Worm (Caenorhabditis elegans): ENCODE measurements around the gene T13C5.2.
A peak's percentile ranks its signal among the peaks of the same experiment; 100 is the strongest.

Gene T13C5.2

DNA sequence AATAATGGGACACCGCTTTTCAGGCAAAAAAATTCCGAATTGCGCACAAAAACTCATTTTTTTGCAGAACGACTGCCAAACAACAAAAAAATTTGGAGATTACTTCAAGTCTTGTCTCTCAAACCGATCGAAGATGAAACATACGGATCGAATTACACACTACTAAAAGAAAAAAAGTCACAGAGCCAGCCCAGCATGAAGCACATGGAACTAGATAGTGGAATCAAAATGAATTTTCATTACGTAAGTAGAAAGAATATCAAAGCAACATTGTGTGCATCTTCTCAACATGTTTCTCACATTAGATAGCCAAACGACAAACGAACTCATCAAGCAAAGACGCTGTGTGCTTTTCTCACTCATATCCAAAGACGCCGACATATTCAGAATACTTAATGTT, 36.3 kb downstream of the T13C5.2 start:
- TF ChIP-seq ztf-16 (tag; optimal IDR thresholded peaks at IDR 0.05) (no peak), C38D4.7 (GFP tag; optimal IDR thresholded peaks at IDR 0.05) (no peak), ceh-22 (tag; optimal IDR thresholded peaks at IDR 0.05) (no peak), C08G9.2 (tag; optimal IDR thresholded peaks at IDR 0.05) (no peak), pros-1 (tag; optimal IDR thresholded peaks at IDR 0.05) (no peak), unc-3 (GFP tag; conservative IDR thresholded peaks at IDR 0.05) (no peak), unc-3 (tag; optimal IDR thresholded peaks at IDR 0.05) (no peak), tbx-7 (tag; optimal IDR thresholded peaks at IDR 0.05) (no peak), nhr-232 (tag; optimal IDR thresholded peaks at IDR 0.05) (no peak), T23F11.4 (GFP tag; optimal IDR thresholded peaks at IDR 0.05) (no peak), pat-9 (tag; optimal IDR thresholded peaks at IDR 0.05) (no peak), madf-2 (tag; optimal IDR thresholded peaks at IDR 0.05) (no peak)

DNA sequence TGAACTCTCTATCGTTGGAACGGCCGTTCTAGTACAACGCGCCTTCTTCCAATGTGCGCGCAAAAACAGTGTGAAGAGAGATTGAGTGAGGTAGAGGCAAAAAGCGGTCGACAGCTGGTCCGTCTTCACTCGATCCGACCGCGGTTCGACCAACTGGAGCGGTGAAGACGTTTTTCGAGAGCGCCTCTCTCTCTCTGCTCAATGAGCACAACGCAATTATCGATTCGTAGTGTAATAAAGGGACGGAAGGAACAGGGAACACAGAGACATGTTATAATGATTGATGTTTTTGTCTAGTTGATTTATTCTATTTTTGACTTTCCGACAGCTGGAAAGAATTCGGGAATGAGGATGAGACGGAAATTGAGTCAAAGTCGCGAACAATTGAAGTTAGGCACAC, 40.0 kb downstream of the T13C5.2 start:
- TF ChIP-seq hlh-8 (tag; optimal IDR thresholded peaks at IDR 0.05) (peak; percentile 7), lim-6 (tag; optimal IDR thresholded peaks at IDR 0.05) (no peak), sdc-2 (tag; optimal IDR thresholded peaks at IDR 0.05) (peak; percentile 6), unc-55 (GFP tag; optimal IDR thresholded peaks at IDR 0.05) (peak; percentile 95), pax-1 (tag; optimal IDR thresholded peaks at IDR 0.05) (no peak), hlh-6 (tag; optimal IDR thresholded peaks at IDR 0.05) (no peak), rnt-1 (tag; optimal IDR thresholded peaks at IDR 0.05) (peak; percentile 11)

DNA sequence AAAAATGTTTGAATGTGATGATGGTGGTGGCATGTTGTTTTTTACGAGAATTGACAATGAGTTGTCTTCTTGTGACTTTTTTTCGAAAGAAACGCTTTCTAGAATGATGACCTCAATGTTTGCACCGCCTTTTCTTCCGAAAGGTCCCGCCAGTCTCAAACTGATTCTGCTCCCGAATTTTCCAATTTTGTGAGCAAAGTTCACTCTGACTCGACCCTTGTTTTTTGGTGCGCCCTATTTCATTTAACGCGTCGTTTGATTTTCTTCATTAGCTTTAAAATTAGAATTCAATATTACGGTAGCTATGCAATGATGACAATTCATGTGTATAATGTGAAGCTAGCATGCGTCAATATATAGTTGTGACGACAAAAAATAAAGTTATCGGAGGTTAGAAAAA, 45.9 kb downstream of the T13C5.2 start, which contains the start of gene lite-1:
Gene lite-1, minus strand, starts transcription at position 101 of the 400 bp plus-strand sequence.
- TF ChIP-seq ceh-45 (GFP tag; IDR thresholded peaks at IDR 0.05) (no peak), rnt-1 (tag; optimal IDR thresholded peaks at IDR 0.05) (no peak), ceh-6 (GFP tag; optimal IDR thresholded peaks at IDR 0.05) (no peak), ceh-19 (GFP tag; optimal IDR thresholded peaks at IDR 0.05) (no peak), ztf-16 (tag; optimal IDR thresholded peaks at IDR 0.05) (no peak), fax-1 (tag; optimal IDR thresholded peaks at IDR 0.05) (no peak), sox-2 (GFP tag; IDR thresholded peaks at IDR 0.05) (no peak), fkh-6 (tag; optimal IDR thresholded peaks at IDR 0.05) (no peak), ceh-24 (tag; optimal IDR thresholded peaks at IDR 0.05) (no peak), K09A11.1 (tag; optimal IDR thresholded peaks at IDR 0.05; ENCODE audit: insufficient read depth) (no peak), pax-1 (tag; optimal IDR thresholded peaks at IDR 0.05) (no peak), Y22D7AL.16 (tag; optimal IDR thresholded peaks at IDR 0.05) (no peak), elt-2 (tag; optimal IDR thresholded peaks at IDR 0.05) (no peak), eyg-1 (tag; optimal IDR thresholded peaks at IDR 0.05) (no peak), unc-55 (GFP tag; optimal IDR thresholded peaks at IDR 0.05) (no peak), dve-1 (tag; optimal IDR thresholded peaks at IDR 0.05) (no peak), ceh-31 (tag; optimal IDR thresholded peaks at IDR 0.05) (no peak), ttx-3 (tag; optimal IDR thresholded peaks at IDR 0.05) (no peak)

DNA sequence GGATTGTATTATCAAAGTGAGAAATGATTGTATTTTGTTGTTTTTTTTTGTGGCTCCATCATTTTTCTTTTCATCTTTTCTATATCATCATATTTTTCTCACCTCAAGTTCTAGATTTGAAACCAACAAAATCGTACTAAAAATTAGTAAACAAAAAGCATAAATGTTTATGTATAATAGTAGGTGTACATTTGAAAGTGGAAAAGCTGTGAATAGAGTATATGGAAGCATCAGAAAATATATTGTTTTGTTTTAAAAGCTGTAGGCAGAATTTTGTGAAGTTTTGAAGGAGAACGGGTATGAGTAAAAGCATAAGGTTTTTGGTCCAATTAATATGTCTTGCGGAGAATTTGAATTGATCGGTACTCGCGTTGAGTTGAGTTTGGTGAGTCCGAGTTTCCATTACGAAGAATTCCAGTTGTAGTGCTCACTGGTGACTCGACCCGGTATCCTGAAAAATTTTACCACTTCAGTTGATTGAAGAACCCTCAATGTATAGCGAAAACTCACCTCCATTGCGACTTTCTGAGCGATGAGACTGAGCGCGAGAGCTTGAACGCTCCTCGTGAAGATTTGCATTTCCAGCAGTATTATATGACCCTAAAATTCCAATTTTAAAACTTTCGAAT, 48.3 kb downstream of the T13C5.2 start, which contains the start of gene C14F11.4:
Gene C14F11.4, minus strand, starts transcription at position 51 of the 629 bp plus-strand sequence.
- TF ChIP-seq Y22D7AL.16 (tag; optimal IDR thresholded peaks at IDR 0.05) (no peak), tbx-7 (tag; optimal IDR thresholded peaks at IDR 0.05) (no peak), pqm-1 (tag; optimal IDR thresholded peaks at IDR 0.05) (no peak), pha-2 (tag; optimal IDR thresholded peaks at IDR 0.05) (no peak), ceh-30 (tag; optimal IDR thresholded peaks at IDR 0.05) (no peak), lin-11 (tag; optimal IDR thresholded peaks at IDR 0.05) (no peak), ceh-34 (tag; optimal IDR thresholded peaks at IDR 0.05) (no peak)

All from whole organism, late embryonic.